Fruit fly (Drosophila melanogaster) whole organism, adult: Measurements from ENCODE around the gene CG13050.

Experiments
- CG11617 ChIP-seq: fragments of 200-800 bp; sonication (Bioruptor generic); optimal IDR thresholded peaks from 2 replicates; lab custom pipeline; 2017; ENCODE audit warnings: mild to moderate bottlenecking, missing biosample characterization, missing genetic modification reagents, missing genetic modification characterization
- CG12768 ChIP-seq: fragments of 200-800 bp; sonication (Bioruptor generic); optimal IDR thresholded peaks from 2 replicates; lab custom pipeline; 2017; ENCODE audit warnings: missing biosample characterization, missing genetic modification characterization, mild to moderate bottlenecking, moderate library complexity, missing genetic modification reagents
- CG14711 ChIP-seq: fragments of 200-800 bp; sonication (Bioruptor generic); optimal IDR thresholded peaks from 2 replicates; lab custom pipeline; 2018; ENCODE audit warnings: missing biosample characterization, mild to moderate bottlenecking, missing genetic modification characterization, moderate library complexity
- CG1620 ChIP-seq: fragments of 200-800 bp; sonication (Bioruptor generic); optimal IDR thresholded peaks from 2 replicates; lab custom pipeline; 2016; ENCODE audit warnings: missing biosample characterization, missing genetic modification characterization
- CG33017 ChIP-seq: fragments of 200-800 bp; sonication (Bioruptor generic); optimal IDR thresholded peaks from 2 replicates; lab custom pipeline; 2018; ENCODE audit warnings: missing biosample characterization, mild to moderate bottlenecking, missing genetic modification characterization, moderate library complexity
- CG5204 ChIP-seq: fragments of 200-800 bp; sonication (Bioruptor generic); optimal IDR thresholded peaks from 2 replicates; lab custom pipeline; 2016; ENCODE audit warnings: missing biosample characterization, missing genetic modification characterization
- CG7045 ChIP-seq: fragments of 200-800 bp; sonication (Bioruptor generic); optimal IDR thresholded peaks from 2 replicates; lab custom pipeline; 2017; ENCODE audit warnings: missing biosample characterization, mild to moderate bottlenecking, missing genetic modification characterization
- CG7101 ChIP-seq: fragments of 200-800 bp; sonication (Bioruptor generic); optimal IDR thresholded peaks from 2 replicates; lab custom pipeline; 2018; ENCODE audit warnings: missing biosample characterization, mild to moderate bottlenecking, missing genetic modification characterization, moderate library complexity
- Clk ChIP-seq: fragments of 200-800 bp; sonication (Bioruptor generic); optimal IDR thresholded peaks from 2 replicates; lab custom pipeline; 2017; ENCODE audit warnings: missing biosample characterization, missing genetic modification characterization
- Crg-1 ChIP-seq: fragments of 200-800 bp; sonication (Bioruptor generic); optimal IDR thresholded peaks from 2 replicates; lab custom pipeline; 2016; ENCODE audit warnings: missing biosample characterization, missing genetic modification characterization
- Hr96 ChIP-seq: fragments of 200-800 bp; sonication (Bioruptor generic); optimal IDR thresholded peaks from 2 replicates; lab custom pipeline; 2016; ENCODE audit warnings: missing biosample characterization, missing genetic modification characterization
- Mnt ChIP-seq: fragments of 200-800 bp; sonication (Bioruptor generic); optimal IDR thresholded peaks from 2 replicates; lab custom pipeline; 2016; ENCODE audit warnings: missing biosample characterization, mild to moderate bottlenecking, missing genetic modification characterization
- bab1 ChIP-seq: fragments of 200-800 bp; sonication (Bioruptor generic); optimal IDR thresholded peaks from 3 replicates; lab custom pipeline; 2019; ENCODE audit warnings: missing biosample characterization, mild to moderate bottlenecking, missing genetic modification characterization, moderate library complexity
- cic ChIP-seq: fragments of 200-800 bp; sonication (Bioruptor generic); optimal IDR thresholded peaks from 2 replicates; lab custom pipeline; 2017; ENCODE audit warnings: missing biosample characterization, mild to moderate bottlenecking, missing genetic modification characterization, moderate library complexity
- cnc ChIP-seq, 2 experiments: fragments of >200 bp; optimal IDR thresholded peaks; 2 replicates each; lab custom pipeline; 2017
- kay ChIP-seq: fragments of 200-800 bp; sonication (Bioruptor generic); peaks from one replicate; lab custom pipeline; 2016; ENCODE audit warnings: missing biosample characterization, missing genetic modification characterization, borderline replicate concordance
- ovo ChIP-seq: fragments of 200-800 bp; sonication (Bioruptor generic); optimal IDR thresholded peaks from 2 replicates; lab custom pipeline; 2016; ENCODE audit warnings: missing biosample characterization, missing genetic modification characterization
- pad ChIP-seq: fragments of 200-800 bp; sonication (Bioruptor generic); optimal IDR thresholded peaks from 3 replicates; lab custom pipeline; 2017; ENCODE audit warnings: missing biosample characterization, missing genetic modification characterization, mild to moderate bottlenecking, moderate library complexity, missing genetic modification reagents
- tj ChIP-seq: fragments of 200-800 bp; sonication (Bioruptor generic); optimal IDR thresholded peaks from 3 replicates; lab custom pipeline; 2017; ENCODE audit warnings: missing biosample characterization, mild to moderate bottlenecking, missing genetic modification characterization, moderate library complexity
- toe ChIP-seq: fragments of 200-800 bp; sonication (Bioruptor generic); optimal IDR thresholded peaks from 2 replicates; lab custom pipeline; 2016; ENCODE audit warnings: missing biosample characterization, missing genetic modification characterization

CG13050 gene

DNA sequence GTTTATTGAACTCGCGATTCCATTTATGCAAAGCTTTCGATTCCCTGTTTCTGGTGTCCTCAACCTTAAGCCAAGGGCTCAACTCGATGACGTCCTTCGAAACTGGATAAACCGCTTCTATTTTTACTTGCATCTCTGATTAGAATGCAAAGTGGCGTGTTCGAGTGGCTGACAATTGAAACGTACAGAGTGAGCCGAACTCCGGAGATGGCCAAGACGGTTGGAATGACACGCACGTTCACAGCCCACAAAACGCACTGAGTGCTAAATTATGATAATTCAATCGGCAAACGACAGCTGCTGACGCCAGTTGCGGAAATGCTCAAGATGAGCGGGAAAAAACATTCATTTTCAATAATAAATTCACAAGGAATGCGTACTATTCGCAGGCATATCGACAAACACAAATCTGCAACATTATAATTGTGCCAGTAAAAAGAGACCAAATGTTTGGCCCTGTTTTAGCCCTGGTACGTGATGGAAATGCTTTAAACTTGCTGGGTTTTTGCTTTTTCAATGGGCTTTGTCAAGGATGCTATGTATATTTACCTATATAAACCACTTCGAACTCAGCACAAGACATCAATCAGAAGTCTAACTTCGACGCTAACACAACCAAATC is 6.6 kb downstream of the CG13050 start, which contains the start of gene CG13066:
TSS of gene CG13066 (plus strand) at position 572 of the 622 bp plus-strand sequence.
- TF ChIP-seq CG5204 (GFP tag; lab: Kevin White, UChicago) (no peak), CG1620 (no peak), cnc (optimal IDR thresholded peaks at IDR 0.05; lab: Kevin White, UChicago) (no peak), CG11617 (no peak), kay (GFP tag; lab: Kevin White, UChicago) (no peak), ovo (GFP tag; lab: Kevin White, UChicago) (no peak)

DNA sequence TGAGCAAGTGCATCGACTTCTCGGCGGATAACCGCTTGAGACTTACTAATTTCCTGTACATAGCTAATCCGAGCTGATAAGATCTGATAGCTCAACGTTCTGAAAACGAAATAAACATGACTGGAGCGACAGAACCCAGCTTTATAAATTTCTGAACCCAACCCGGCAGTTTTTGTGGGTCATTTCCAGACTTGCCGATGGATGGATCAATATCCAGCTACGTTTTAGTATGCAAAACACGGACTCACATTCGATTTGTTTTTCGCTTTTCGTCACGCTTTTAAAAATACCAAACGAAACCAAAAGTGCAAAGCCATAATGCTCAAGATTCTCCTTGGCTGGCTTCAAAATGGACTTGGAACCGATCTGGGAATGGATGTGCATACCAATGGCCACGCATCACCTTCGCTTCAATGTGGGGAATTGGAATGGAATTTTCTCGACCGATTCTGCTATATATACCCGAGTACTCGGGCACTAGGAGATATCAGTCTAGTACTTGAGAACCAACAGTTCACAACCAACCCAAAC is 8.2 kb downstream of the CG13050 start, which contains the start of the genes CG34248 and CG13067:
TSS of gene CG34248 (minus strand) at position 101 of the 531 bp plus-strand sequence.
TSS of gene CG13067 (plus strand) at position 481 of the 531 bp plus-strand sequence.
- no peak for TF ChIP-seq Mnt (GFP tag; lab: Kevin White, UChicago)
- no peak for TF ChIP-seq CG7045 (GFP tag; lab: Kevin White, UChicago)
- TF ChIP-seq CG7101 (tag; lab: Kevin White, UChicago), result no peak
- no peak for TF ChIP-seq cic (GFP tag; lab: Kevin White, UChicago)
- no peak for TF ChIP-seq CG1620
- TF ChIP-seq CG14711 (tag; lab: Kevin White, UChicago), result no peak
- TF ChIP-seq bab1 (GFP tag; lab: Kevin White, UChicago), result no peak
- TF ChIP-seq CG11617, result no peak
- no peak for TF ChIP-seq Clk
- no peak for TF ChIP-seq toe (GFP tag; lab: Kevin White, UChicago)
- TF ChIP-seq CG33017 (tag; lab: Kevin White, UChicago), result no peak
- no peak for TF ChIP-seq tj

DNA sequence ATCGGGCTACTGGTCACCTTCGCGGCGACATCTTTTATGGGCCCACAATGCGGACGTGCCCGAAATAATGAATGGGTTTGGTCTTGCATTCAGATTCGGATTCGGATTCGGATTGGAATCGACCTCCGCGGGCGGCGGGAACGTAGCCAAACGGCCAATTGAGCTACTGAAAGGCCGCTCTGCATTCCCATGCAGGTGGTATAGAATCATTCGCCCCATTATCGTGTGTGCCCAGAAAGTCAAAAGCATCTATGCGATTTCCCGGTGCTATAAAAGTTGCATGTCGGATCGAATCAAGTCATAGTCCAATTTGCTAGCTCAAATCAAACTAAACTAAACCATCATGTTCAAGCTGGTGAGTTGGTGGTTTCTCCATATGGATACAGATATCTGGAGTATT is 10.0 kb downstream of the CG13050 start, which contains the start of gene CG13068:
TSS of gene CG13068 (plus strand) at position 301 of the 400 bp plus-strand sequence.
- no peak for TF ChIP-seq CG7045 (GFP tag; lab: Kevin White, UChicago)
- TF ChIP-seq CG33017 (tag; lab: Kevin White, UChicago), result no peak
- TF ChIP-seq CG7101 (tag; lab: Kevin White, UChicago), result no peak
- no peak for TF ChIP-seq Crg-1 (GFP tag; lab: Kevin White, UChicago)
- TF ChIP-seq CG11617, result no peak
- TF ChIP-seq CG14711 (tag; lab: Kevin White, UChicago), result no peak
- TF ChIP-seq toe (GFP tag; lab: Kevin White, UChicago), result no peak
- TF ChIP-seq CG5204 (GFP tag; lab: Kevin White, UChicago), result no peak
- TF ChIP-seq cnc (optimal IDR thresholded peaks at IDR 0.05; lab: Kevin White, UChicago), result no peak
- TF ChIP-seq CG12768 (GFP tag; lab: Kevin White, UChicago), result no peak
- TF ChIP-seq tj, result no peak
- no peak for TF ChIP-seq cic (GFP tag; lab: Kevin White, UChicago)
- TF ChIP-seq Hr96, result no peak
- TF ChIP-seq CG1620, result no peak
- no peak for TF ChIP-seq Clk
- no peak for TF ChIP-seq ovo (GFP tag; lab: Kevin White, UChicago)
- TF ChIP-seq bab1 (GFP tag; lab: Kevin White, UChicago), result no peak
- TF ChIP-seq pad (GFP tag; lab: Kevin White, UChicago), result no peak
- no peak for TF ChIP-seq kay (GFP tag; lab: Kevin White, UChicago)

DNA sequence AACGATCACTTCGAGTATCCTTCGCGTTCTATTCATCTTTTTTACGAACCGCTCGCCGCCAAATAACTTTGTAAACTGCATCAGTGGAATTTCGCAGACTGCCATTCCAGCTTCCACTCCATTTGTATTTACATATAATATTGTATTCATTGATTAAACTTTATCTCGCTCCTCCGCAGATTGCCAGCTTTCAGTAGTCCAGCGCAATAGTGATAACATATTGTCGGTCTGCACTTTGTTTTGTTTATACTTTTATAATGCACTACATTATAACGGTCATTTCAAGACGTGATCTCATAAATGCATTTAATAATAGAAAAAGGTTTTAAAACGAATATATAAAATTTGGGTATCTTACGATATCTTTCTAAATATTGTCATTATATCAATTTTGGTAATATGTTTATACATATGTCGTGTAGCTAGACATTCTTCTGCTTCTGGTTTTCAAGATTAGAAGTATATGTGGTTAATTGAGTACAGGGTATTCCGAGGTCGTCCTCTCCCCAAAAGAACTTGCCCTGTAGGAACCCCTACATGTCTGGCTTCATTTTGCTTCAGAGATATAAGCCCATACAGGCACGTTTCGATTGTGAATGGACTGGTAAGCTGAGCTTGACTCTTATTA is 10.9 kb downstream of the CG13050 start, which contains the start of gene CG4950:
TSS of gene CG4950 (minus strand) at position 51 of the 628 bp plus-strand sequence.
- no peak for TF ChIP-seq Crg-1 (GFP tag; lab: Kevin White, UChicago)
- no peak for TF ChIP-seq CG11617
- TF ChIP-seq pad (GFP tag; lab: Kevin White, UChicago), result no peak
- TF ChIP-seq CG14711 (tag; lab: Kevin White, UChicago), result no peak
- no peak for TF ChIP-seq Hr96
- TF ChIP-seq tj, result no peak
- TF ChIP-seq bab1 (GFP tag; lab: Kevin White, UChicago), result no peak
- TF ChIP-seq CG12768 (GFP tag; lab: Kevin White, UChicago), result no peak
- no peak for TF ChIP-seq CG7045 (GFP tag; lab: Kevin White, UChicago)
- no peak for TF ChIP-seq cic (GFP tag; lab: Kevin White, UChicago)
- TF ChIP-seq kay (GFP tag; lab: Kevin White, UChicago), result no peak
- no peak for TF ChIP-seq cnc (optimal IDR thresholded peaks at IDR 0.05; lab: Kevin White, UChicago)
- no peak for TF ChIP-seq CG33017 (tag; lab: Kevin White, UChicago)
- no peak for TF ChIP-seq CG7101 (tag; lab: Kevin White, UChicago)
- no peak for TF ChIP-seq CG5204 (GFP tag; lab: Kevin White, UChicago)
- TF ChIP-seq toe (GFP tag; lab: Kevin White, UChicago), result no peak
- TF ChIP-seq ovo (GFP tag; lab: Kevin White, UChicago), result no peak

dm6 chr3L:16265000-16265399 is 14.1 kb downstream of the CG13050 start, which contains the start of the genes CG13051 and CG13069:
CG13051 (minus strand) TSS chr3L:16265100.
CG13069 (plus strand) TSS chr3L:16265385.
- TF ChIP-seq tj (no peak), kay (GFP tag; lab: Kevin White, UChicago) (no peak), Clk (no peak), bab1 (GFP tag; lab: Kevin White, UChicago) (no peak), CG1620 (no peak), CG11617 (no peak)

DNA sequence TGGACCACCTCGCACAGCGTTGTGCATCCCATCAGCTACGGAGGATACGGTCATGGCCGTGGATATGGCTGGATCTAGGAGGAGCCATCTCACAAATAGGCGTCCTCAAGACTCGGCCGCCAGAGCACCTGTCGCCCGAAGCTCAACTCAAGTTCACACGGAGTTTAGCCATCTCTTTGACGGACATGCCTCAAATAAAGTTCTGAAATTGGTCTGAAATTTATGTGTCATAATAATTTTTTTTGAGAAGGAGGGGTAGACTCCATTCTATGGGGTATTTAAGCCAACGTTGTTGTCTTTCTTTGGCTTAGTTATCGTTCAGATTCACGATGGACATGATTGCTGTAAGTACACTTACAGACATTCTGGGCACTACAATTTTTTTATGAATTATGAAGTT is 16.0 kb downstream of the CG13050 start, which contains the start of gene CG13070:
TSS of gene CG13070 (plus strand) at position 301 of the 400 bp plus-strand sequence.
- TF ChIP-seq Crg-1 (GFP tag; lab: Kevin White, UChicago) (no peak), CG5204 (GFP tag; lab: Kevin White, UChicago) (no peak), tj (no peak), cnc (optimal IDR thresholded peaks at IDR 0.05; lab: Kevin White, UChicago) (no peak), Mnt (GFP tag; lab: Kevin White, UChicago) (no peak), CG1620 (no peak), CG7045 (GFP tag; lab: Kevin White, UChicago) (no peak), pad (GFP tag; lab: Kevin White, UChicago) (no peak), CG11617 (no peak), cic (GFP tag; lab: Kevin White, UChicago) (no peak), kay (GFP tag; lab: Kevin White, UChicago) (no peak), ovo (GFP tag; lab: Kevin White, UChicago) (no peak), Hr96 (no peak)
